Fruit fly (Drosophila melanogaster) whole organism, pupa: ENCODE results near the gene Cpr78Ca.
A peak's percentile ranks its signal among the peaks of the same experiment; 100 is the strongest.

Experiments
- CG10348 ChIP-seq: fragments of 200-800 bp; sonication (Bioruptor generic); IDR thresholded peaks from 2 replicates; pipeline ENCODE4 v1.3.6; 2022; ENCODE audit warnings: missing biosample characterization, missing genetic modification characterization
- CG12605 ChIP-seq: fragments of 200-800 bp; sonication (Bioruptor generic); IDR thresholded peaks from 2 replicates; pipeline ENCODE4 v1.3.6; 2022; ENCODE audit warnings: missing biosample characterization, missing genetic modification characterization
- CG13204 ChIP-seq: fragments of 200-800 bp; sonication (Bioruptor generic); optimal IDR thresholded peaks from 2 replicates; lab custom pipeline; 2018; ENCODE audit warnings: missing biosample characterization, mild to moderate bottlenecking, missing genetic modification characterization, moderate library complexity
- CG14655 ChIP-seq: fragments of 200-800 bp; sonication (Bioruptor generic); optimal IDR thresholded peaks from 3 replicates; lab custom pipeline; 2017; ENCODE audit warnings: mild to moderate bottlenecking, missing biosample characterization, missing genetic modification reagents, missing genetic modification characterization
- CG15710 ChIP-seq: fragments of 200-800 bp; sonication (Bioruptor generic); optimal IDR thresholded peaks from 2 replicates; lab custom pipeline; 2018; ENCODE audit warnings: missing biosample characterization, mild to moderate bottlenecking, missing genetic modification characterization, moderate library complexity
- CG17806 ChIP-seq: fragments of 200-800 bp; sonication (Bioruptor generic); optimal IDR thresholded peaks from 2 replicates; lab custom pipeline; 2018; ENCODE audit warnings: missing biosample characterization, mild to moderate bottlenecking, missing genetic modification characterization, moderate library complexity
- CG32121 ChIP-seq: fragments of 200-800 bp; sonication (Bioruptor generic); IDR thresholded peaks from 2 replicates; pipeline ENCODE4 v1.3.6; 2022; ENCODE audit warnings: missing biosample characterization, missing genetic modification characterization
- CG34367 ChIP-seq: fragments of 200-800 bp; sonication (Bioruptor generic); optimal IDR thresholded peaks from 2 replicates; lab custom pipeline; 2018; ENCODE audit warnings: missing biosample characterization, mild to moderate bottlenecking, missing genetic modification characterization
- CG4496 ChIP-seq: fragments of 200-800 bp; sonication (Bioruptor generic); IDR thresholded peaks from 3 replicates; pipeline ENCODE4 v1.3.6; 2022; ENCODE audit warnings: missing biosample characterization, missing genetic modification characterization
- CG8159 ChIP-seq: fragments of 200-800 bp; sonication (Bioruptor generic); optimal IDR thresholded peaks from 3 replicates; lab custom pipeline; 2018; ENCODE audit warnings: missing biosample characterization, mild to moderate bottlenecking, missing genetic modification characterization, moderate library complexity
- CG8301 ChIP-seq: fragments of 200-800 bp; sonication (Bioruptor generic); optimal IDR thresholded peaks from 2 replicates; lab custom pipeline; 2018; ENCODE audit warnings: missing biosample characterization, mild to moderate bottlenecking, missing genetic modification characterization
- CG9948 ChIP-seq: fragments of 200-800 bp; sonication (Bioruptor generic); optimal IDR thresholded peaks from 2 replicates; lab custom pipeline; 2018; ENCODE audit warnings: missing biosample characterization, mild to moderate bottlenecking, missing genetic modification characterization, moderate library complexity
- D1 ChIP-seq: fragments of 200-800 bp; sonication (Bioruptor generic); optimal IDR thresholded peaks from 2 replicates; lab custom pipeline; 2018; ENCODE audit warnings: missing biosample characterization, mild to moderate bottlenecking, missing genetic modification characterization, moderate library complexity
- EcR ChIP-seq: fragments of 200-800 bp; sonication (Bioruptor generic); optimal IDR thresholded peaks from 3 replicates; lab custom pipeline; 2019; ENCODE audit warnings: missing biosample characterization, missing genetic modification characterization, mild to moderate bottlenecking, moderate library complexity, missing genetic modification reagents
- Ets98B ChIP-seq: fragments of 200-800 bp; sonication (Bioruptor generic); IDR thresholded peaks from 2 replicates; pipeline ENCODE4 v1.3.6; 2022; ENCODE audit warnings: missing biosample characterization, missing genetic modification characterization
- Pif1A ChIP-seq: fragments of 200-800 bp; sonication (Bioruptor generic); optimal IDR thresholded peaks from 3 replicates; lab custom pipeline; 2016; ENCODE audit warnings: missing biosample characterization, missing genetic modification characterization
- Pif1B ChIP-seq: fragments of 200-800 bp; sonication (Bioruptor generic); optimal IDR thresholded peaks from 3 replicates; lab custom pipeline; 2016; ENCODE audit warnings: missing biosample characterization, missing genetic modification characterization
- Snoo ChIP-seq: fragments of 200-800 bp; sonication (Bioruptor generic); optimal IDR thresholded peaks from 3 replicates; lab custom pipeline; 2017; ENCODE audit warnings: missing biosample characterization, mild to moderate bottlenecking, missing genetic modification characterization, inconsistent platforms
- fd96Ca ChIP-seq: fragments of 200-800 bp; sonication (Bioruptor generic); IDR thresholded peaks from 3 replicates; pipeline ENCODE4 v1.3.6; 2022; ENCODE audit warnings: missing biosample characterization, missing genetic modification characterization
- gl ChIP-seq: fragments of 200-800 bp; sonication (Bioruptor generic); optimal IDR thresholded peaks from 2 replicates; lab custom pipeline; 2018; ENCODE audit warnings: missing biosample characterization, mild to moderate bottlenecking, missing genetic modification characterization
- rn ChIP-seq: fragments of 200-800 bp; sonication (Bioruptor generic); IDR thresholded peaks from 2 replicates; pipeline ENCODE4 v1.3.6; 2022; ENCODE audit warnings: missing biosample characterization, missing genetic modification characterization

The Cpr78Ca gene

dm6 chr3L:21318474-21318873 is 25.9 kb upstream of the Cpr78Ca start, which contains the start of gene Rab26:
Gene Rab26, plus strand, starts transcription at chr3L:21318774.
- no peak for TF ChIP-seq D1 (tag; lab: Kevin White, UChicago)
- TF ChIP-seq gl (tag; lab: Kevin White, UChicago): no peak
- TF ChIP-seq Snoo: no peak
- TF ChIP-seq EcR (GFP tag; lab: Kevin White, UChicago): no peak
- TF ChIP-seq fd96Ca: no peak
- no peak for TF ChIP-seq CG17806 (tag; lab: Kevin White, UChicago)
- no peak for TF ChIP-seq CG8159 (tag; lab: Kevin White, UChicago)
- no peak for TF ChIP-seq CG10348
- TF ChIP-seq Ets98B (GFP tag; lab: Robert Waterston, UW): no peak
- no peak for TF ChIP-seq CG15710
- TF ChIP-seq CG12605 (GFP tag; lab: Robert Waterston, UW): no peak
- no peak for TF ChIP-seq CG14655 (GFP tag; lab: Kevin White, UChicago)
- TF ChIP-seq CG34367: no peak
- no peak for TF ChIP-seq CG32121 (GFP tag; lab: Robert Waterston, UW)
- TF ChIP-seq rn (GFP tag; lab: Robert Waterston, UW): no peak
- TF ChIP-seq CG13204 (GFP tag; lab: Kevin White, UChicago): no peak
- no peak for TF ChIP-seq CG4496 (GFP tag; lab: Robert Waterston, UW)
- TF ChIP-seq CG8301: no peak

DNA sequence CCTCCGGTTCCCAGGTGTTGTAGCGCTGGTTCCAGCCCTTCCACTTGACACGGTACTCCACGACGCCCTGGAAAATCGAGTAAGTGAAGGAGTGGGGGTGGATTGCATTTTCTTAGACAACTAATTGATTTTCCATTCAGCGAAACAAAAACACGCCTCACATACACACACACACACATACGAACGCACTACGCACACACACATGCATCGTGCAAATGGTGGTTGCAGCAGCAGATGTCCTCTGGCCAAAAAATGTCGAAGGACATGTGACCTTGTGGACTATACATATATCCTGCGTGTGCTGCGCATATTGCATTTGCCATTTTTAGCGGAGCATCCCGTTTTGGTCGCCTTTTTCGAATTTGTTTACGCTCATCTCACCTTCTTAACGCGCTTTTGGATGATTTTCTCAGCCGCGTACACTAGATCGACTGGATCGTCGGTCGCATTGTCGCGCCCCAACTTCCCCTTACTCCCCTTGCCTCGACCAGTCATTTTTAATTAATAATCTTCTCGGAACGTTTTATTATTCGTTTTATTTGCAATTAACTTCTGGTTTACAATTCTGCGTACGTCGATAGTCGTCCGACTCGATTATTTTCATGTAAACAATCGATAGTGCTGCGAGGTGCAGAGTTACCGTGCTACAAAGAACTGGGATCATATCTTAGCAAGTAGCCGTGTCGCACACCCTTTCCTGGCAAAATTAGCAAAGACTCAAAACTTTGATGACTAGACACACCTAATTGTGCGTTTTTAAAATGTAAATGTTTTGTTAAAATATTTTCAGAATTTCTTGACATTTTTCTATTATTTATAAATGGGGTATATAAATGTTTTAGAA is 25.0 kb upstream of the Cpr78Ca start, which contains the start of gene Pc:
TSS of gene Pc (minus strand) at position 605 of the 844 bp plus-strand sequence.
- TF ChIP-seq CG9948 (tag; lab: Kevin White, UChicago) (no peak), CG34367 (no peak), Ets98B (GFP tag; lab: Robert Waterston, UW) (no peak), CG17806 (tag; lab: Kevin White, UChicago) (no peak), D1 (tag; lab: Kevin White, UChicago) (peak; percentile 66), CG13204 (GFP tag; lab: Kevin White, UChicago) (no peak), CG14655 (GFP tag; lab: Kevin White, UChicago) (no peak), CG8159 (tag; lab: Kevin White, UChicago) (peak; percentile 1), CG8301 (no peak)

DNA sequence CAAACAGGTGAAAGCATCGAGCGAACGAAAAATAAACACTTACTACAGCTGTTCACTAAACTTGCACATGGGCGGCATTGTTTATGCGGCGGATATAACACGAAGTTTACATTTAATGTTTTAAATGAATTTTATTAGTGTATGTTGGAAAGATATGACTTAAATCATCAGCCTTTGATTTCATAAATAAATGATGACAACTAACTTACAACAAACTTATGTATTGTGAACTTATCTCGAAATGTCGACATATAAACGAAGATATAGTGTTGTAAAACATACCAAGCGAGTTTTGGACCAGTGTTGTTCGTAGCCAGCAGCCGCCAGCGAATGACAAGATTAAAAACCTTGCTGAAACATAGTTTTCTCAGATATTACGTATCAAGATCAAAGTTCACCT is 11.8 kb upstream of the Cpr78Ca start, which contains the start of the genes CG11309 and CG7632:
TSS of gene CG11309 (minus strand) at position 259 of the 400 bp plus-strand sequence.
TSS of gene CG7632 (plus strand) at position 298 of the 400 bp plus-strand sequence.
- TF ChIP-seq CG8159 (tag; lab: Kevin White, UChicago) (peak; percentile 100), Pif1B (peak; percentile 99), rn (GFP tag; lab: Robert Waterston, UW) (peak; percentile 96), D1 (tag; lab: Kevin White, UChicago) (peak; percentile 99), Snoo (peak; percentile 99), CG32121 (GFP tag; lab: Robert Waterston, UW) (peak; percentile 99), CG34367 (peak; percentile 100), CG13204 (GFP tag; lab: Kevin White, UChicago) (peak; percentile 99), CG12605 (GFP tag; lab: Robert Waterston, UW) (peak; percentile 100), CG17806 (tag; lab: Kevin White, UChicago) (peak; percentile 100), CG15710 (peak; percentile 100), Pif1A (peak; percentile 100), CG9948 (tag; lab: Kevin White, UChicago) (peak; percentile 99), gl (tag; lab: Kevin White, UChicago) (peak; percentile 99), CG14655 (GFP tag; lab: Kevin White, UChicago) (peak; percentile 99), CG4496 (GFP tag; lab: Robert Waterston, UW) (peak; percentile 99), CG8301 (peak; percentile 99), CG10348 (peak; percentile 71; the same call in 1 of the 2 replicates), fd96Ca (peak; percentile 97), Ets98B (GFP tag; lab: Robert Waterston, UW) (peak; percentile 99), EcR (GFP tag; lab: Kevin White, UChicago) (peak; percentile 87)

DNA sequence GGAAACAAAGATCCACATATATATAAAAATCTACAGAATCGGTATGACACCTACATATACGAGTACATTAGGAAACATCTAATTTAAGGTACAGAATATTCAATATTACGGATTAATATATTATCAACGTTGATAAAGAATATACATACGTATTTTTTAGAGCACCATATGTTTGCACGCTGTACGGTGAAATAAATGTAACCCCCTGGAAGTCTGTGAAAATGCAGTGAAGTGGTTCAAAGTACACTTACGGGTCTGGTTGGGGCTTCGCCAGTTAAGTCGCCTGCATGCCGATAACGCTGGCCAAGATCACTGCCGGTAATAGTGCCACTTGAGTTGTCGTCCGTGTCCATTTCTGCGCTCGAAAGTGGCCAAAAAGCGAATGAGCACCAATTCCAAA is 11.1 kb upstream of the Cpr78Ca start:
- TF ChIP-seq Pif1A (no peak), gl (tag; lab: Kevin White, UChicago) (no peak), CG8159 (tag; lab: Kevin White, UChicago) (no peak), CG34367 (no peak), CG32121 (GFP tag; lab: Robert Waterston, UW) (no peak), Snoo (no peak), CG17806 (tag; lab: Kevin White, UChicago) (no peak), CG15710 (no peak), CG4496 (GFP tag; lab: Robert Waterston, UW) (no peak), rn (GFP tag; lab: Robert Waterston, UW) (no peak), fd96Ca (no peak), CG10348 (no peak), CG13204 (GFP tag; lab: Kevin White, UChicago) (no peak), Pif1B (no peak)

dm6 chr3L:21302493-21302892 is 9.9 kb upstream of the Cpr78Ca start:
- TF ChIP-seq CG8301: no peak
- no peak for TF ChIP-seq CG10348
- TF ChIP-seq CG13204 (GFP tag; lab: Kevin White, UChicago): peak; percentile 9
- no peak for TF ChIP-seq CG17806 (tag; lab: Kevin White, UChicago)
- TF ChIP-seq EcR (GFP tag; lab: Kevin White, UChicago): peak; percentile 96
- TF ChIP-seq fd96Ca: no peak
- no peak for TF ChIP-seq CG32121 (GFP tag; lab: Robert Waterston, UW)
